Worm (Caenorhabditis elegans): ENCODE data around the gene Y39A1A.2.

The Y39A1A.2 gene

DNA sequence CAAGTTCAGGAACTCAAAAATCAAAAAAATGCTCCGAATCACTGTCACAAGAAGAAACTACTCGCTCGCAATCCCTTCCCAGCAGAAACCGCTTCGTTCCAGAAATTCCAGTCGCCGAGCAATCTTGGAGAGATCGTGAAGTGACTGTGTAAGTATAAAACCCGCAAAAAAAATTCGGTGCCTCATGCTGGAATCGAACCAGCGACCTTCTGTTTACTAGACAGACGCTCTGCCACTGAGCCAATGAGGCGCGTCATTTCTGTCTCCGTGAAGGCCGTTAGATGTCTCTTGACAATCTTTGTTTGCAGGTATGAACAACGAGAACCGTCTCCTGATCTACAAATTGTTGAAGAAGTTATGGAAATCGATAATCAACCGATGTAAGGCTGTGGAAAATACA is 21.2 kb upstream of the Y39A1A.2 start (continued):
- peak; percentile 36 for TF ChIP-seq K12H6.12 (tag; optimal IDR thresholded peaks at IDR 0.05)
- no peak for TF ChIP-seq let-607 (tag; optimal IDR thresholded peaks at IDR 0.05)
- TF ChIP-seq madf-3 (GFP tag; IDR thresholded peaks at IDR 0.05) = peak; percentile 83
- peak; percentile 70 for TF ChIP-seq zim-3 (tag; optimal IDR thresholded peaks at IDR 0.05)
- no peak for TF ChIP-seq egl-18 (GFP tag; IDR thresholded peaks at IDR 0.05)
- TF ChIP-seq hrde-1 (tag; optimal IDR thresholded peaks at IDR 0.05; ENCODE audit: borderline replicate concordance) = peak; percentile 62
- peak; percentile 42 for TF ChIP-seq him-1 (tag; optimal IDR thresholded peaks at IDR 0.05)
- peak; percentile 75 for TF ChIP-seq nhr-90 (tag; optimal IDR thresholded peaks at IDR 0.05)
- peak; percentile 45 for TF ChIP-seq lin-40 (tag; optimal IDR thresholded peaks at IDR 0.05)
- TF ChIP-seq ceh-100 (GFP tag; IDR thresholded peaks at IDR 0.05) = peak; percentile 51; the same call in 1 of the 2 replicates
- peak; percentile 65 for TF ChIP-seq ztf-25 (GFP tag; IDR thresholded peaks at IDR 0.05)
- TF ChIP-seq hlh-26 (GFP tag; conservative IDR thresholded peaks at IDR 0.05) = no peak
- peak; percentile 81 for TF ChIP-seq ekl-4 (GFP tag; IDR thresholded peaks at IDR 0.05)
- no peak for TF ChIP-seq C17E4.6 (GFP tag; IDR thresholded peaks at IDR 0.05)
- TF ChIP-seq T26A5.8 (tag; optimal IDR thresholded peaks at IDR 0.05) = no peak
- TF ChIP-seq ztf-6 (GFP tag; IDR thresholded peaks at IDR 0.05) = no peak
- 0 out of 2 replicates have a peak, but pooled peaks have one; percentile 39 for TF ChIP-seq ztf-28 (GFP tag; IDR thresholded peaks at IDR 0.05)
- 0 out of 2 replicates have a peak, but pooled peaks have one; percentile 62 for TF ChIP-seq ceh-40 (GFP tag; IDR thresholded peaks at IDR 0.05)
- TF ChIP-seq sptf-2 (GFP tag; optimal IDR thresholded peaks at IDR 0.05) = peak; percentile 85
- peak; percentile 23 for TF ChIP-seq nhr-27 (tag; optimal IDR thresholded peaks at IDR 0.05)
- TF ChIP-seq ZK185.1 (tag; optimal IDR thresholded peaks at IDR 0.05; ENCODE audit: poor library complexity, severe bottlenecking) = peak; percentile 85
- peak; percentile 66; the same call in 1 of the 2 replicates for TF ChIP-seq let-526 (GFP tag; IDR thresholded peaks at IDR 0.05)
- no peak for TF ChIP-seq nhr-179 (tag; optimal IDR thresholded peaks at IDR 0.05)
- TF ChIP-seq unc-62 (GFP tag; optimal IDR thresholded peaks at IDR 0.05) = no peak
- TF ChIP-seq dox-1 (GFP tag; IDR thresholded peaks at IDR 0.05) = peak; percentile 88
- 0 out of 2 replicates have a peak, but pooled peaks have one; percentile 45 for TF ChIP-seq cebp-2 (GFP tag; IDR thresholded peaks at IDR 0.05)
- TF ChIP-seq ccch-3 (GFP tag; optimal IDR thresholded peaks at IDR 0.05) = no peak
- peak; percentile 58 for TF ChIP-seq attf-5 (GFP tag; optimal IDR thresholded peaks at IDR 0.05)
- TF ChIP-seq ztf-3 (GFP tag; optimal IDR thresholded peaks at IDR 0.05) = no peak
- no peak for TF ChIP-seq C06A6.2 (GFP tag; conservative IDR thresholded peaks at IDR 0.05)
- no peak for TF ChIP-seq Y53F4B.3 (GFP tag; IDR thresholded peaks at IDR 0.05)
- peak; percentile 6 for TF ChIP-seq F23B12.7 (tag; optimal IDR thresholded peaks at IDR 0.05; ENCODE audit: insufficient read depth)
- TF ChIP-seq F57C9.4 (tag; optimal IDR thresholded peaks at IDR 0.05) = no peak
- no peak for TF ChIP-seq xnd-1 (tag; optimal IDR thresholded peaks at IDR 0.05)
- peak; percentile 45 for TF ChIP-seq F52B5.7 (tag; optimal IDR thresholded peaks at IDR 0.05)
- peak; percentile 6 for TF ChIP-seq somi-1 (GFP tag; optimal IDR thresholded peaks at IDR 0.05)
- 0 out of 2 replicates have a peak, but pooled peaks have one; percentile 21 for TF ChIP-seq Y56A3A.18 (GFP tag; IDR thresholded peaks at IDR 0.05)
- peak; percentile 15 for TF ChIP-seq nhr-80 (tag; optimal IDR thresholded peaks at IDR 0.05)
- TF ChIP-seq ceh-91 (GFP tag; IDR thresholded peaks at IDR 0.05) = peak; percentile 32; the same call in 1 of the 2 replicates
- TF ChIP-seq F39B2.1 (GFP tag; IDR thresholded peaks at IDR 0.05) = no peak
- no peak for TF ChIP-seq pha-4 (tag; optimal IDR thresholded peaks at IDR 0.05)
- TF ChIP-seq dpff-1 (tag; optimal IDR thresholded peaks at IDR 0.05) = no peak
- TF ChIP-seq B0035.1 (tag; optimal IDR thresholded peaks at IDR 0.05) = peak; percentile 19
- TF ChIP-seq F33H1.4 (GFP tag; IDR thresholded peaks at IDR 0.05) = peak; percentile 31
- TF ChIP-seq rec-8 (tag; optimal IDR thresholded peaks at IDR 0.05) = peak; percentile 59 to 73
- TF ChIP-seq lin-35 (GFP tag; optimal IDR thresholded peaks at IDR 0.05) = peak in 1 of 3 experiments; percentile 41
- TF ChIP-seq hlh-12 (tag; optimal IDR thresholded peaks at IDR 0.05) = no peak
- TF ChIP-seq lsl-1 (GFP tag; optimal IDR thresholded peaks at IDR 0.05) = peak; percentile 57
